Fruit fly (Drosophila melanogaster) whole organism, embryonic: ENCODE measurements around the gene CG1847.
A peak's percentile ranks its signal among the peaks of the same experiment; 100 is the strongest.

Experiments
- Ada2b ChIP-seq: fragments of 200-800 bp; sonication (Bioruptor generic); IDR thresholded peaks from 2 replicates; pipeline ENCODE4 v1.3.6; 2022; ENCODE audit warnings: missing biosample characterization, missing genetic modification characterization
- Asciz ChIP-seq: fragments of 200-800 bp; sonication (Bioruptor generic); optimal IDR thresholded peaks from 2 replicates; lab custom pipeline; 2017; ENCODE audit warnings: missing biosample characterization, mild to moderate bottlenecking, missing genetic modification characterization, missing genetic modification reagents
- Atf3 ChIP-seq: fragments of 200-800 bp; sonication (Bioruptor generic); optimal IDR thresholded peaks from 3 replicates; lab custom pipeline; 2016; ENCODE audit warnings: missing biosample characterization, missing genetic modification characterization
- Atf6 ChIP-seq: fragments of 200-800 bp; sonication (Bioruptor generic); IDR thresholded peaks from 2 replicates; pipeline ENCODE4 v1.3.6; 2022; ENCODE audit warnings: missing biosample characterization, missing genetic modification characterization
- B-H2 ChIP-seq: fragments of 200-800 bp; sonication (Bioruptor generic); optimal IDR thresholded peaks from 2 replicates; lab custom pipeline; 2018; ENCODE audit warnings: missing biosample characterization, mild to moderate bottlenecking, missing genetic modification characterization
- Blimp-1 ChIP-seq: fragments of 200-800 bp; sonication (Bioruptor generic); optimal IDR thresholded peaks from 3 replicates; lab custom pipeline; 2018; ENCODE audit warnings: missing biosample characterization, missing genetic modification characterization, mild to moderate bottlenecking, moderate library complexity, missing genetic modification reagents
- CG10147 ChIP-seq: fragments of 200-800 bp; sonication (Bioruptor generic); optimal IDR thresholded peaks from 2 replicates; lab custom pipeline; 2019; ENCODE audit warnings: missing biosample characterization, mild to moderate bottlenecking, missing genetic modification characterization, moderate library complexity
- CG1024 ChIP-seq: fragments of 200-800 bp; sonication (Bioruptor generic); IDR thresholded peaks from 2 replicates; pipeline ENCODE4 v1.3.6; 2022; ENCODE audit warnings: missing biosample characterization, missing genetic modification characterization
- CG12659 ChIP-seq: fragments of 200-800 bp; sonication (Bioruptor generic); optimal IDR thresholded peaks from 3 replicates; lab custom pipeline; 2017; ENCODE audit warnings: mild to moderate bottlenecking, missing biosample characterization, missing genetic modification reagents, missing genetic modification characterization
- CG15011 ChIP-seq: fragments of 200-800 bp; sonication (Bioruptor generic); optimal IDR thresholded peaks from 3 replicates; lab custom pipeline; 2018; ENCODE audit warnings: missing biosample characterization, mild to moderate bottlenecking, missing genetic modification characterization
- CG15269 ChIP-seq: fragments of 200-800 bp; sonication (Bioruptor generic); optimal IDR thresholded peaks from 2 replicates; lab custom pipeline; 2018; ENCODE audit warnings: missing biosample characterization, mild to moderate bottlenecking, missing genetic modification characterization, moderate library complexity
- CG1529 ChIP-seq: fragments of 200-800 bp; sonication (Bioruptor generic); optimal IDR thresholded peaks from 3 replicates; lab custom pipeline; 2018; ENCODE audit warnings: missing biosample characterization, missing genetic modification characterization
- CG17186 ChIP-seq: fragments of 200-800 bp; sonication (Bioruptor generic); optimal IDR thresholded peaks from 3 replicates; lab custom pipeline; 2017; ENCODE audit warnings: missing biosample characterization, missing genetic modification reagents, missing genetic modification characterization
- CG17385 ChIP-seq: fragments of 200-800 bp; sonication (Bioruptor generic); optimal IDR thresholded peaks from 3 replicates; lab custom pipeline; 2018; ENCODE audit warnings: missing biosample characterization, mild to moderate bottlenecking, missing genetic modification characterization
- CG17829 ChIP-seq: fragments of 200-800 bp; optimal IDR thresholded peaks from 2 replicates; lab custom pipeline; 2019; ENCODE audit warnings: missing biosample characterization, mild to moderate bottlenecking, missing genetic modification characterization, moderate library complexity
- CG18011 ChIP-seq: fragments of 200-800 bp; sonication (Bioruptor generic); optimal IDR thresholded peaks from 2 replicates; lab custom pipeline; 2017; ENCODE audit warnings: missing biosample characterization, missing genetic modification characterization, mild to moderate bottlenecking, moderate library complexity, missing genotype
- CG18476 ChIP-seq: fragments of 200-800 bp; sonication (Bioruptor generic); optimal IDR thresholded peaks from 2 replicates; lab custom pipeline; 2016; ENCODE audit warnings: missing biosample characterization, mild to moderate bottlenecking, missing genetic modification characterization
- CG18599 ChIP-seq: fragments of 200-800 bp; sonication (Bioruptor generic); optimal IDR thresholded peaks from 3 replicates; lab custom pipeline; 2017; ENCODE audit warnings: missing biosample characterization, missing genetic modification characterization, mild to moderate bottlenecking, moderate library complexity, missing genetic modification reagents
- CG2889 ChIP-seq: fragments of 200-800 bp; sonication (Bioruptor generic); IDR thresholded peaks from 3 replicates; pipeline ENCODE4 v1.3.6; 2022; ENCODE audit warnings: missing biosample characterization, missing genetic modification characterization
- CG3995 ChIP-seq: fragments of 200-800 bp; sonication (Bioruptor generic); optimal IDR thresholded peaks from 3 replicates; lab custom pipeline; 2016; ENCODE audit warnings: missing biosample characterization, missing genetic modification characterization
- CG6689 ChIP-seq: fragments of 200-800 bp; sonication (Bioruptor generic); IDR thresholded peaks from 2 replicates; pipeline ENCODE4 v1.3.6; 2022; ENCODE audit warnings: missing biosample characterization, missing genetic modification characterization
- CG7786 ChIP-seq: fragments of 200-800 bp; sonication (Bioruptor generic); optimal IDR thresholded peaks from 2 replicates; lab custom pipeline; 2016; ENCODE audit warnings: missing biosample characterization, missing genetic modification characterization
- CG7839 ChIP-seq: fragments of 200-800 bp; sonication (Bioruptor generic); optimal IDR thresholded peaks from 3 replicates; lab custom pipeline; 2018; ENCODE audit warnings: missing biosample characterization, mild to moderate bottlenecking, missing genetic modification characterization, moderate library complexity
- CG7987 ChIP-seq: fragments of 200-800 bp; sonication (Bioruptor generic); optimal IDR thresholded peaks from 2 replicates; lab custom pipeline; 2018; ENCODE audit warnings: missing biosample characterization, mild to moderate bottlenecking, missing genetic modification characterization, moderate library complexity
- CG8924 ChIP-seq: fragments of 200-800 bp; optimal IDR thresholded peaks from 3 replicates; lab custom pipeline; 2019; ENCODE audit warnings: missing biosample characterization, mild to moderate bottlenecking, missing genetic modification characterization, moderate library complexity
- CG9727 ChIP-seq: fragments of 200-800 bp; sonication (Bioruptor generic); optimal IDR thresholded peaks from 3 replicates; lab custom pipeline; 2017; ENCODE audit warnings: missing biosample characterization, mild to moderate bottlenecking, missing genetic modification characterization
- E2f1 ChIP-seq: fragments of 200-800 bp; sonication (Bioruptor generic); IDR thresholded peaks from 2 replicates; pipeline ENCODE4 v1.3.6; 2022; ENCODE audit warnings: missing biosample characterization, missing genetic modification characterization
- HLH3B ChIP-seq: fragments of 200-800 bp; sonication (Bioruptor generic); IDR thresholded peaks from 2 replicates; pipeline ENCODE4 v1.3.6; 2022; ENCODE audit warnings: missing biosample characterization, missing genetic modification characterization
- Hr3 ChIP-seq: fragments of 200-800 bp; sonication (Bioruptor generic); optimal IDR thresholded peaks from 3 replicates; lab custom pipeline; 2016; ENCODE audit warnings: missing biosample characterization, missing genetic modification characterization
- Hr51 ChIP-seq, 2 experiments: fragments of 200-800 bp; sonication (Bioruptor generic); optimal IDR thresholded peaks; 2 replicates in 1 of 2; 3 replicates in 1 of 2; lab custom pipeline; 2016 to 2018; ENCODE audit warnings: missing biosample characterization in 2 of 2, missing genetic modification characterization in 2 of 2, mild to moderate bottlenecking in 1 of 2, moderate library complexity in 1 of 2
- Nf-YB ChIP-seq: fragments of 200-800 bp; sonication (Bioruptor generic); optimal IDR thresholded peaks from 3 replicates; lab custom pipeline; 2019; ENCODE audit warnings: missing biosample characterization, mild to moderate bottlenecking, missing genetic modification characterization, moderate library complexity
- Oli ChIP-seq: fragments of 200-800 bp; sonication (Bioruptor generic); optimal IDR thresholded peaks from 2 replicates; lab custom pipeline; 2018; ENCODE audit warnings: missing biosample characterization, mild to moderate bottlenecking, missing genetic modification characterization, moderate library complexity
- PHDP ChIP-seq: fragments of 200-800 bp; sonication (Bioruptor generic); optimal IDR thresholded peaks from 3 replicates; lab custom pipeline; 2018; ENCODE audit warnings: missing biosample characterization, mild to moderate bottlenecking, missing genetic modification characterization, moderate library complexity
- Ptx1 ChIP-seq: fragments of 200-800 bp; sonication (Bioruptor generic); IDR thresholded peaks from 2 replicates; pipeline ENCODE4 v1.3.6; 2022; ENCODE audit warnings: missing biosample characterization, missing genetic modification characterization
- Rfx ChIP-seq: fragments of 200-800 bp; sonication (Bioruptor generic); IDR thresholded peaks from 2 replicates; pipeline ENCODE4 v1.3.6; 2022; ENCODE audit warnings: missing biosample characterization, missing genetic modification characterization
- Xrp1 ChIP-seq: fragments of 200-800 bp; sonication (Bioruptor generic); IDR thresholded peaks from 2 replicates; pipeline ENCODE4 v1.3.6; 2022; ENCODE audit warnings: missing biosample characterization, missing genetic modification characterization
- abd-A ChIP-seq: fragments of 200-800 bp; sonication (Bioruptor generic); optimal IDR thresholded peaks from 3 replicates; lab custom pipeline; 2019; ENCODE audit warnings: missing biosample characterization, mild to moderate bottlenecking, missing genetic modification characterization, moderate library complexity
- ci ChIP-seq: fragments of 200-800 bp; sonication (Bioruptor generic); IDR thresholded peaks from 3 replicates; pipeline ENCODE4 v1.3.6; 2022; ENCODE audit warnings: missing biosample characterization, missing genetic modification characterization
- da ChIP-seq: fragments of 200-800 bp; sonication (Bioruptor generic); optimal IDR thresholded peaks from 2 replicates; lab custom pipeline; 2016; ENCODE audit warnings: missing biosample characterization, missing genetic modification characterization
- dm ChIP-seq: fragments of 200-800 bp; sonication (Bioruptor generic); optimal IDR thresholded peaks from 3 replicates; lab custom pipeline; 2016; ENCODE audit warnings: missing biosample characterization, missing genetic modification characterization
- dmrt99B ChIP-seq: fragments of 200-800 bp; sonication (Bioruptor generic); optimal IDR thresholded peaks from 2 replicates; lab custom pipeline; 2018; ENCODE audit warnings: missing biosample characterization, mild to moderate bottlenecking, missing genetic modification characterization, moderate library complexity
- fd3F ChIP-seq: fragments of 200-800 bp; sonication (Bioruptor generic); optimal IDR thresholded peaks from 2 replicates; lab custom pipeline; 2018; ENCODE audit warnings: missing biosample characterization, mild to moderate bottlenecking, missing genetic modification characterization, moderate library complexity
- hth ChIP-seq: fragments of >200 bp; optimal IDR thresholded peaks from 2 replicates; lab custom pipeline; 2017; ENCODE audit warnings: inconsistent platforms
- ind ChIP-seq: fragments of 200-800 bp; sonication (Bioruptor generic); optimal IDR thresholded peaks from 3 replicates; lab custom pipeline; 2016; ENCODE audit warnings: missing biosample characterization, missing genetic modification characterization
- odd ChIP-seq: fragments of 200-800 bp; sonication (Bioruptor generic); optimal IDR thresholded peaks from 2 replicates; lab custom pipeline; 2017; ENCODE audit warnings: missing biosample characterization, mild to moderate bottlenecking, missing genetic modification characterization
- tgo ChIP-seq: fragments of 200-800 bp; sonication (Bioruptor generic); IDR thresholded peaks from 3 replicates; pipeline ENCODE4 v1.3.6; 2022; ENCODE audit warnings: missing biosample characterization, missing genetic modification characterization
- ttk ChIP-seq: fragments of 200-800 bp; sonication (Bioruptor generic); IDR thresholded peaks from 2 replicates; pipeline ENCODE4 v2.1.2; 2022; ENCODE audit warnings: missing biosample characterization, missing genetic modification characterization
- vvl ChIP-seq: fragments of 200-800 bp; sonication (Bioruptor generic); IDR thresholded peaks from 2 replicates; pipeline ENCODE4 v1.3.6; 2022; ENCODE audit warnings: missing biosample characterization, missing genetic modification characterization
- z ChIP-seq: fragments of 200-800 bp; sonication (Bioruptor generic); IDR thresholded peaks from 3 replicates; pipeline ENCODE4 v1.3.6; 2022; ENCODE audit warnings: missing biosample characterization, missing genetic modification characterization

CG1847 gene

dm6 chrX:11848507-11849264, 20.3 kb upstream of the CG1847 start (continued):
- TF ChIP-seq E2f1 (GFP tag; lab: Robert Waterston, UW), result peak; percentile 43; the same call in 1 of the 2 replicates
- peak; percentile 85 for TF ChIP-seq vvl (GFP tag; lab: Robert Waterston, UW)
- 0 out of 2 replicates have a peak, but pooled peaks have one; percentile 43 for TF ChIP-seq Atf6 (GFP tag; lab: Robert Waterston, UW)
- TF ChIP-seq Blimp-1 (GFP tag; lab: Kevin White, UChicago), result peak; percentile 65
- TF ChIP-seq ttk (GFP tag; lab: Robert Waterston, UW), result no peak
- peak; percentile 13 for TF ChIP-seq ind (GFP tag; lab: Kevin White, UChicago)
- peak; percentile 34 for TF ChIP-seq CG17829 (tag; lab: Kevin White, UChicago)
- no peak for TF ChIP-seq dm
- TF ChIP-seq odd (GFP tag; lab: Kevin White, UChicago), result no peak
- TF ChIP-seq CG17186 (GFP tag; lab: Kevin White, UChicago), result no peak
- TF ChIP-seq CG18599, result no peak
- TF ChIP-seq CG2889 (GFP tag; lab: Robert Waterston, UW), result no peak
- no peak for TF ChIP-seq CG18011
- TF ChIP-seq CG12659, result peak; percentile 34
- TF ChIP-seq CG6689 (GFP tag; lab: Robert Waterston, UW), result peak; percentile 40
- TF ChIP-seq CG7839 (tag; lab: Kevin White, UChicago), result peak; percentile 55
- peak; percentile 53 for TF ChIP-seq PHDP (tag; lab: Kevin White, UChicago)
- TF ChIP-seq Atf3 (GFP tag; lab: Kevin White, UChicago), result no peak
- TF ChIP-seq Nf-YB (GFP tag; lab: Kevin White, UChicago), result peak; percentile 15
- peak; percentile 57 for TF ChIP-seq Ptx1 (GFP tag; lab: Robert Waterston, UW)
- TF ChIP-seq Ada2b, result peak; percentile 44; the same call in 1 of the 2 replicates
- TF ChIP-seq Oli (tag; lab: Kevin White, UChicago), result peak; percentile 54
- peak; percentile 74 for TF ChIP-seq CG15269 (tag; lab: Kevin White, UChicago)
- TF ChIP-seq HLH3B, result peak; percentile 66
- TF ChIP-seq CG1529 (GFP tag; lab: Kevin White, UChicago), result peak; percentile 0
- TF ChIP-seq CG3995, result no peak
- TF ChIP-seq Hr51 (GFP tag; optimal IDR thresholded peaks at IDR 0.05; lab: Kevin White, UChicago), result peak in 1 of 2 experiments; percentile 78
- 0 out of 2 replicates have a peak, but pooled peaks have one; percentile 17 for TF ChIP-seq CG1024
- TF ChIP-seq CG18476 (GFP tag; lab: Kevin White, UChicago), result peak; percentile 15
- TF ChIP-seq fd3F, result peak; percentile 60
- TF ChIP-seq hth (lab: Kevin White, UChicago), result no peak
- peak; percentile 79 for TF ChIP-seq dmrt99B (tag; lab: Kevin White, UChicago)
- peak; percentile 5 for TF ChIP-seq CG15011
- TF ChIP-seq z (GFP tag; lab: Robert Waterston, UW), result no peak
- TF ChIP-seq CG7987 (GFP tag; lab: Kevin White, UChicago), result peak; percentile 2
- peak; percentile 63 for TF ChIP-seq Asciz (GFP tag; lab: Kevin White, UChicago)
- peak; percentile 65; the same call in 1 of the 2 replicates for TF ChIP-seq Xrp1 (GFP tag; lab: Robert Waterston, UW)
- TF ChIP-seq CG17385 (GFP tag; lab: Kevin White, UChicago), result peak; percentile 25
- no peak for TF ChIP-seq da (GFP tag; lab: Kevin White, UChicago)
- 0 out of 2 replicates have a peak, but pooled peaks have one; percentile 36 for TF ChIP-seq Rfx
- TF ChIP-seq B-H2 (GFP tag; lab: Kevin White, UChicago), result no peak
- peak; percentile 65 for TF ChIP-seq CG8924 (tag; lab: Kevin White, UChicago)
- TF ChIP-seq Hr3 (GFP tag; lab: Kevin White, UChicago), result peak; percentile 6
- peak; percentile 69 for TF ChIP-seq tgo
- no peak for TF ChIP-seq ci (GFP tag; lab: Robert Waterston, UW)
- TF ChIP-seq CG10147 (GFP tag; lab: Kevin White, UChicago), result peak; percentile 5
- peak; percentile 16 for TF ChIP-seq CG9727
- TF ChIP-seq abd-A (tag; lab: Kevin White, UChicago), result peak; percentile 78
- TF ChIP-seq CG7786 (GFP tag; lab: Kevin White, UChicago), result no peak
